Fruit fly (Drosophila melanogaster) whole organism, embryonic: Measurements from ENCODE around the gene Ptp10D.

Experiments
- BEAF-32 ChIP-seq: fragments of 200-800 bp; sonication (Bioruptor generic); optimal IDR thresholded peaks from 3 replicates; lab custom pipeline; 2017; ENCODE audit warnings: missing biosample characterization, missing genetic modification characterization, mild to moderate bottlenecking, moderate library complexity, missing genetic modification reagents
- Bgb ChIP-seq: fragments of 200-800 bp; sonication (Bioruptor generic); IDR thresholded peaks from 2 replicates; pipeline ENCODE4 v1.3.6; 2022; ENCODE audit warnings: missing biosample characterization, missing genetic modification characterization; ENCODE audit not compliant: partially characterized antibody
- CG10147 ChIP-seq: fragments of 200-800 bp; sonication (Bioruptor generic); optimal IDR thresholded peaks from 2 replicates; lab custom pipeline; 2019; ENCODE audit warnings: missing biosample characterization, mild to moderate bottlenecking, missing genetic modification characterization, moderate library complexity
- CG13287 ChIP-seq: fragments of 200-800 bp; sonication (Bioruptor generic); IDR thresholded peaks from 2 replicates; pipeline ENCODE4 v1.3.6; 2022; ENCODE audit warnings: missing biosample characterization, missing genetic modification characterization; ENCODE audit not compliant: partially characterized antibody
- CG14710 ChIP-seq: fragments of 200-800 bp; sonication (Bioruptor generic); optimal IDR thresholded peaks from 3 replicates; lab custom pipeline; 2019; ENCODE audit warnings: missing biosample characterization, mild to moderate bottlenecking, missing genetic modification characterization, moderate library complexity
- CG15514 ChIP-seq: fragments of 200-800 bp; sonication (Bioruptor generic); optimal IDR thresholded peaks from 3 replicates; lab custom pipeline; 2017; ENCODE audit warnings: missing biosample characterization, missing genetic modification characterization, mild to moderate bottlenecking, moderate library complexity, missing genetic modification reagents
- CG16813 ChIP-seq: fragments of 200-800 bp; sonication (Bioruptor generic); IDR thresholded peaks from 3 replicates; pipeline ENCODE4 v1.3.6; 2022; ENCODE audit warnings: missing biosample characterization, missing genetic modification characterization; ENCODE audit not compliant: partially characterized antibody
- CG17361 ChIP-seq: fragments of 200-800 bp; sonication (Bioruptor generic); IDR thresholded peaks from 3 replicates; pipeline ENCODE4 v1.3.6; 2022; ENCODE audit warnings: missing biosample characterization, missing genetic modification characterization
- CG17802 ChIP-seq: fragments of 200-800 bp; sonication (Bioruptor generic); optimal IDR thresholded peaks from 2 replicates; lab custom pipeline; 2018; ENCODE audit warnings: missing biosample characterization, mild to moderate bottlenecking, missing genetic modification characterization, moderate library complexity
- CG17829 ChIP-seq: fragments of 200-800 bp; optimal IDR thresholded peaks from 2 replicates; lab custom pipeline; 2019; ENCODE audit warnings: missing biosample characterization, mild to moderate bottlenecking, missing genetic modification characterization, moderate library complexity
- CG2116 ChIP-seq: fragments of 200-800 bp; sonication (Bioruptor generic); optimal IDR thresholded peaks from 3 replicates; lab custom pipeline; 2018; ENCODE audit warnings: missing biosample characterization, mild to moderate bottlenecking, missing genetic modification characterization
- CG2712 ChIP-seq: fragments of 200-800 bp; optimal IDR thresholded peaks from 3 replicates; lab custom pipeline; 2019; ENCODE audit warnings: missing biosample characterization, mild to moderate bottlenecking, missing genetic modification characterization, moderate library complexity
- CG34224 ChIP-seq: fragments of 200-800 bp; sonication (Bioruptor generic); IDR thresholded peaks from 3 replicates; pipeline ENCODE4 v1.3.6; 2022; ENCODE audit warnings: missing biosample characterization, missing genetic modification characterization; ENCODE audit not compliant: partially characterized antibody
- CG42726 ChIP-seq: fragments of 200-800 bp; sonication (Bioruptor generic); IDR thresholded peaks from 2 replicates; pipeline ENCODE4 v1.3.6; 2022; ENCODE audit warnings: missing biosample characterization, missing genetic modification characterization; ENCODE audit not compliant: partially characterized antibody
- CG4328 ChIP-seq: fragments of 200-800 bp; sonication (Bioruptor generic); optimal IDR thresholded peaks from 3 replicates; lab custom pipeline; 2017; ENCODE audit warnings: missing biosample characterization, missing genetic modification reagents, missing genetic modification characterization
- CG6791 ChIP-seq: fragments of 200-800 bp; sonication (Bioruptor generic); IDR thresholded peaks from 3 replicates; pipeline ENCODE4 v1.3.6; 2022; ENCODE audit warnings: missing biosample characterization, missing genetic modification characterization; ENCODE audit not compliant: partially characterized antibody
- CG8478 ChIP-seq: fragments of >200 bp; optimal IDR thresholded peaks from 2 replicates; lab custom pipeline; 2018
- CTCF ChIP-seq: fragments of 200-800 bp; sonication (Bioruptor generic); optimal IDR thresholded peaks from 2 replicates; lab custom pipeline; 2017; ENCODE audit warnings: missing biosample characterization, mild to moderate bottlenecking, missing genetic modification characterization, moderate library complexity
- Doc3 ChIP-seq: fragments of 200-800 bp; sonication (Bioruptor generic); IDR thresholded peaks from 3 replicates; pipeline ENCODE4 v1.3.6; 2022; ENCODE audit warnings: missing biosample characterization, missing genetic modification characterization; ENCODE audit not compliant: partially characterized antibody
- Dp ChIP-seq: fragments of 200-800 bp; sonication (Bioruptor generic); optimal IDR thresholded peaks from 2 replicates; lab custom pipeline; 2018; ENCODE audit warnings: missing biosample characterization, mild to moderate bottlenecking, missing genetic modification characterization, moderate library complexity
- Fer1 ChIP-seq: fragments of 200-800 bp; sonication (Bioruptor generic); optimal IDR thresholded peaks from 2 replicates; lab custom pipeline; 2017; ENCODE audit warnings: missing biosample characterization, mild to moderate bottlenecking, missing genetic modification characterization
- HLH54F ChIP-seq: fragments of 200-800 bp; sonication (Bioruptor generic); optimal IDR thresholded peaks from 3 replicates; lab custom pipeline; 2016; ENCODE audit warnings: missing biosample characterization, missing genetic modification characterization
- Mad ChIP-seq: fragments of 200-800 bp; sonication (Bioruptor generic); optimal IDR thresholded peaks from 2 replicates; lab custom pipeline; 2016; ENCODE audit warnings: missing biosample characterization, missing genetic modification characterization
- Med ChIP-seq: fragments of 200-800 bp; sonication (Bioruptor generic); peaks from one replicate; lab custom pipeline; 2016; ENCODE audit warnings: missing biosample characterization, missing genetic modification characterization, mild to moderate bottlenecking, inconsistent platforms, moderate library complexity
- Nf-YC ChIP-seq: fragments of 200-800 bp; optimal IDR thresholded peaks from 3 replicates; lab custom pipeline; 2019; ENCODE audit warnings: missing biosample characterization, mild to moderate bottlenecking, missing genetic modification characterization, moderate library complexity
- Scr ChIP-seq: fragments of 200-800 bp; sonication (Bioruptor generic); IDR thresholded peaks from 2 replicates; pipeline ENCODE4 v1.3.6; 2022; ENCODE audit warnings: missing biosample characterization, missing genetic modification characterization; ENCODE audit not compliant: partially characterized antibody
- Tbp ChIP-seq: fragments of >200 bp; optimal IDR thresholded peaks from 2 replicates; lab custom pipeline; 2018; ENCODE audit warnings: missing biosample characterization, missing genetic modification characterization
- Vsx1 ChIP-seq: fragments of 200-800 bp; sonication (Bioruptor generic); optimal IDR thresholded peaks from 2 replicates; lab custom pipeline; 2017; ENCODE audit warnings: missing biosample characterization, mild to moderate bottlenecking, missing genetic modification characterization, missing genetic modification reagents
- YL-1 ChIP-seq: fragments of 200-800 bp; sonication (Bioruptor generic); optimal IDR thresholded peaks from 3 replicates; lab custom pipeline; 2017; ENCODE audit warnings: missing biosample characterization, mild to moderate bottlenecking, missing genetic modification characterization
- ato ChIP-seq: fragments of 200-800 bp; sonication (Bioruptor generic); IDR thresholded peaks from 2 replicates; pipeline ENCODE4 v1.3.6; 2022; ENCODE audit warnings: missing biosample characterization, missing genetic modification characterization; ENCODE audit not compliant: partially characterized antibody
- bsh ChIP-seq, 2 experiments: fragments of 200-800 bp; sonication (Bioruptor generic); optimal IDR thresholded peaks; 2 replicates each; lab custom pipeline; 2017 to 2018; ENCODE audit warnings: mild to moderate bottlenecking in 2 of 2, missing biosample characterization in 2 of 2, missing genetic modification characterization in 2 of 2, moderate library complexity in 1 of 2
- chif ChIP-seq, 2 experiments: fragments of 200-800 bp; sonication (Bioruptor generic); optimal IDR thresholded peaks; 3 replicates each; lab custom pipeline; 2016; ENCODE audit warnings: missing biosample characterization in 2 of 2, missing genetic modification characterization in 2 of 2
- chinmo ChIP-seq: fragments of 200-800 bp; sonication (Bioruptor generic); IDR thresholded peaks from 4 replicates; pipeline ENCODE4 v1.3.6; 2022; ENCODE audit warnings: missing biosample characterization, missing genetic modification characterization; ENCODE audit not compliant: partially characterized antibody
- crol ChIP-seq: fragments of 200-800 bp; sonication (Bioruptor generic); IDR thresholded peaks from 2 replicates; pipeline ENCODE4 v1.3.6; 2022; ENCODE audit warnings: missing biosample characterization, missing genetic modification characterization
- inv ChIP-seq: fragments of 200-800 bp; sonication (Bioruptor generic); IDR thresholded peaks from 2 replicates; pipeline ENCODE4 v1.3.6; 2022; ENCODE audit warnings: missing biosample characterization, missing genetic modification characterization; ENCODE audit not compliant: partially characterized antibody
- jing ChIP-seq: fragments of 200-800 bp; sonication (Bioruptor generic); optimal IDR thresholded peaks from 2 replicates; lab custom pipeline; 2018; ENCODE audit warnings: missing biosample characterization, mild to moderate bottlenecking, missing genetic modification characterization
- knrl ChIP-seq: fragments of 200-800 bp; sonication (Bioruptor generic); IDR thresholded peaks from 3 replicates; pipeline ENCODE4 v1.3.6; 2022; ENCODE audit warnings: missing biosample characterization, missing genetic modification characterization; ENCODE audit not compliant: partially characterized antibody
- mld ChIP-seq: fragments of 200-800 bp; sonication (Bioruptor generic); IDR thresholded peaks from 3 replicates; pipeline ENCODE4 v1.3.6; 2022; ENCODE audit warnings: missing biosample characterization, missing genetic modification characterization; ENCODE audit not compliant: partially characterized antibody
- nerfin-2 ChIP-seq: fragments of 200-800 bp; sonication (Bioruptor generic); IDR thresholded peaks from 2 replicates; pipeline ENCODE4 v1.3.6; 2022; ENCODE audit warnings: missing biosample characterization, missing genetic modification characterization; ENCODE audit not compliant: partially characterized antibody
- nmo ChIP-seq: fragments of 200-800 bp; sonication (Bioruptor generic); optimal IDR thresholded peaks from 2 replicates; lab custom pipeline; 2018; ENCODE audit warnings: missing biosample characterization, mild to moderate bottlenecking, missing genetic modification characterization, moderate library complexity
- pnt ChIP-seq: fragments of 200-800 bp; sonication (Bioruptor generic); optimal IDR thresholded peaks from 3 replicates; lab custom pipeline; 2016; ENCODE audit warnings: missing biosample characterization, missing genetic modification characterization
- repo ChIP-seq: fragments of 200-800 bp; sonication (Bioruptor generic); optimal IDR thresholded peaks from 2 replicates; lab custom pipeline; 2016; ENCODE audit warnings: missing biosample characterization, missing genetic modification characterization
- sug ChIP-seq: fragments of 200-800 bp; optimal IDR thresholded peaks from 2 replicates; lab custom pipeline; 2019; ENCODE audit warnings: missing biosample characterization, mild to moderate bottlenecking, missing genetic modification characterization, moderate library complexity
- tna ChIP-seq: fragments of 200-800 bp; sonication (Bioruptor generic); IDR thresholded peaks from 2 replicates; pipeline ENCODE4 v1.3.6; 2022; ENCODE audit warnings: missing biosample characterization, missing genetic modification characterization; ENCODE audit not compliant: partially characterized antibody
- vnd ChIP-seq: fragments of 200-800 bp; sonication (Bioruptor generic); IDR thresholded peaks from 3 replicates; pipeline ENCODE4 v1.3.6; 2022; ENCODE audit warnings: missing biosample characterization, missing genetic modification characterization; ENCODE audit not compliant: partially characterized antibody

Gene Ptp10D

DNA sequence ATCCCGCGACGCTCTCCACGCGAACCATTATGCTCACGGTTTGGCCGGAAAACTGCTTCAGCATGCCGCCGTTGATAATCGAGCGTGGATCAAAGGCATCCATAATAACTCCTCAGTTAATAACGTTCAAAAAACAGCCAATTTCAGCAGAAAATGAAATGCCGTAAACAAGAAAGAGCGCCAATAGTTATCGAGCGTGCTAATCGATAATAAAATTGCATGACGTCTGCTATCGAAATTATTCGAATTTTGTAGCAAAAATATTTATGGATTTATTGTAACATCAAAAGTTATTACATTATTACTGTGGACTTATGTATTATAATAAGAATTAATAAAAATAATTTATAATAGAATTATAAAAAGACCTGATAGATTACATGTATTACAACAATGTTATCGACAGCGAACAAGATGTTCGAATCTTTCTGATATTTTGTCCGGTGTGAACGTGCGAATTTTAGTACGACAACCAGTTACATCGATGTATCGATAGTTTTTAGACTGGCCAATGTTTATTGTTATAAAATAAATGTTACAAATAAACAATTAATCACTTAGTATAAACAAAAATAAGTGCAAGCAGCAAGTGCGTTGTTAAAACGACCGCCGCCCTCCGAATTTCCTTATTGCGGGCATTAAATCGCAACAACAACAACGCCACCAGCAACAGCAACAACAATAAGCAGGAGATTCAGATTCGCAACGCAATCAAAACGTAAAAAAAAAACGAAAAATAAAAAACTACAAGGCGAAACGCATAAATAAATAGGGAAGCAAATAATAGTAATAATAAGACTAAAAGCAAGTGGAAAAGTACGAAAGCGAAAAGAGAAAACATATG, 5.9 kb upstream of the Ptp10D start, which contains the start of the genes RPA3 and Met (continued):
- no peak for TF ChIP-seq bsh (GFP tag; optimal IDR thresholded peaks at IDR 0.05; lab: Kevin White, UChicago)
- TF ChIP-seq CG42726, result 0 out of 2 replicates have a peak, but pooled peaks have one; percentile 28
- peak; percentile 60; the same call in 2 of the 3 replicates for TF ChIP-seq CG16813 (GFP tag; lab: Robert Waterston, UW)
- TF ChIP-seq chinmo (GFP tag; lab: Robert Waterston, UW), result 0 out of 4 replicates have a peak, but pooled peaks have one; percentile 16
- peak; percentile 7 for TF ChIP-seq Fer1 (GFP tag; lab: Kevin White, UChicago)
- peak; percentile 14 for TF ChIP-seq Nf-YC
- peak; percentile 64 for TF ChIP-seq Dp
- no peak for TF ChIP-seq crol (GFP tag; lab: Robert Waterston, UW)
- no peak for TF ChIP-seq repo (GFP tag; lab: Kevin White, UChicago)
- TF ChIP-seq Tbp, result no peak
- TF ChIP-seq CG34224 (GFP tag; lab: Robert Waterston, UW), result peak; percentile 65; the same call in 2 of the 3 replicates
- TF ChIP-seq CG15514, result peak; percentile 51
- peak; percentile 28 for TF ChIP-seq CG14710
- TF ChIP-seq CG8478 (lab: Kevin White, UChicago), result no peak
- no peak for TF ChIP-seq Vsx1
- TF ChIP-seq CG2116 (GFP tag; lab: Kevin White, UChicago), result peak; percentile 71
- peak; percentile 70 for TF ChIP-seq Med (GFP tag; lab: Kevin White, UChicago)
- TF ChIP-seq CG17361 (GFP tag; lab: Robert Waterston, UW), result 0 out of 3 replicates have a peak, but pooled peaks have one; percentile 29
- no peak for TF ChIP-seq CTCF (GFP tag; lab: Kevin White, UChicago)
- no peak for TF ChIP-seq CG10147 (GFP tag; lab: Kevin White, UChicago)
- TF ChIP-seq mld (GFP tag; lab: Robert Waterston, UW), result peak; percentile 61; the same call in 1 of the 3 replicates
- TF ChIP-seq Bgb, result peak; percentile 76
- TF ChIP-seq CG17829, result peak; percentile 29
- peak; percentile 59 for TF ChIP-seq Doc3 (GFP tag; lab: Robert Waterston, UW)
- TF ChIP-seq Scr (GFP tag; lab: Robert Waterston, UW), result peak; percentile 77
- peak; percentile 62 for TF ChIP-seq YL-1 (GFP tag; lab: Kevin White, UChicago)
- peak; percentile 72 for TF ChIP-seq BEAF-32 (GFP tag; lab: Kevin White, UChicago)
- TF ChIP-seq inv, result peak; percentile 54
- peak; percentile 58 for TF ChIP-seq CG17802
- TF ChIP-seq pnt (GFP tag; lab: Kevin White, UChicago), result no peak
- peak; percentile 55; the same call in 1 of the 2 replicates for TF ChIP-seq ato
- no peak for TF ChIP-seq CG4328 (GFP tag; lab: Kevin White, UChicago)
- TF ChIP-seq chif (GFP tag; optimal IDR thresholded peaks at IDR 0.05; lab: Kevin White, UChicago), result no peak
- peak; percentile 38 for TF ChIP-seq nmo (GFP tag; lab: Kevin White, UChicago)
- TF ChIP-seq nerfin-2 (GFP tag; lab: Robert Waterston, UW), result peak; percentile 68; the same call in 1 of the 2 replicates
- TF ChIP-seq jing (GFP tag; lab: Kevin White, UChicago), result no peak
- TF ChIP-seq tna, result peak; percentile 58; the same call in 1 of the 2 replicates
- TF ChIP-seq sug, result no peak
- TF ChIP-seq knrl (GFP tag; lab: Robert Waterston, UW), result peak; percentile 67; the same call in 2 of the 3 replicates
- peak; percentile 35 for TF ChIP-seq CG2712 (tag; lab: Kevin White, UChicago)
- no peak for TF ChIP-seq HLH54F (GFP tag; lab: Kevin White, UChicago)
- peak; percentile 65 for TF ChIP-seq vnd (GFP tag; lab: Robert Waterston, UW)
- peak; percentile 52; the same call in 1 of the 3 replicates for TF ChIP-seq CG6791 (GFP tag; lab: Robert Waterston, UW)
- TF ChIP-seq Mad (GFP tag; lab: Kevin White, UChicago), result no peak
- peak; percentile 74 for TF ChIP-seq CG13287
